Worm (Caenorhabditis elegans) whole organism, L1 larva: ENCODE data around the gene Y73C8B.9.
A peak's percentile ranks its signal among the peaks of the same experiment; 100 is the strongest.

Experiments used
- F16B12.6 ChIP-seq: fragments of 150-350 bp; optimal IDR thresholded peaks from 2 replicates; lab custom pipeline; 2014; ENCODE audit warnings: missing biosample characterization, missing genetic modification characterization
- aha-1 ChIP-seq: fragments of 150-350 bp; optimal IDR thresholded peaks from 2 replicates; lab custom pipeline; 2014; ENCODE audit warnings: missing biosample characterization, missing genetic modification characterization
- alr-1 ChIP-seq: fragments of 200-800 bp; sonication (Bioruptor generic); optimal IDR thresholded peaks from 2 replicates; lab custom pipeline; 2018; ENCODE audit warnings: borderline replicate concordance, mild to moderate bottlenecking, missing genetic modification characterization, missing compliant biosample characterization
- aly-2 ChIP-seq: fragments of 150-350 bp; optimal IDR thresholded peaks from 2 replicates; lab custom pipeline; 2014; ENCODE audit warnings: missing biosample characterization, missing genetic modification characterization
- blmp-1 ChIP-seq: fragments of 150-350 bp; optimal IDR thresholded peaks from 2 replicates; lab custom pipeline; 2014; ENCODE audit warnings: missing biosample characterization, missing genetic modification characterization
- ceh-82 ChIP-seq, 3 experiments: fragments of 150-350 bp in 1 of 3; sonication (generic microtip) in 2 of 3; optimal IDR thresholded peaks; 2 replicates each; lab custom pipeline; 2014 to 2017; ENCODE audit warnings: missing biosample characterization in 3 of 3, missing genetic modification characterization in 3 of 3
- ceh-90 ChIP-seq: sonication (generic microtip); optimal IDR thresholded peaks from 2 replicates; lab custom pipeline; 2016; ENCODE audit warnings: missing genetic modification characterization, missing compliant biosample characterization
- dpl-1 ChIP-seq, 3 experiments: fragments of 150-350 bp in 2 of 3; sonication (generic microtip) in 1 of 3; optimal IDR thresholded peaks; 2 replicates each; lab custom pipeline; 2014 to 2017; ENCODE audit warnings: missing biosample characterization in 3 of 3, missing genetic modification characterization in 3 of 3, missing genetic modification reagents in 3 of 3
- efl-1 ChIP-seq, 4 experiments: fragments of 150-350 bp; optimal IDR thresholded peaks in 3 of 4; peaks in 1 of 4; 1 replicate in 1 of 4; 2 replicates in 3 of 4; lab custom pipeline; 2014; ENCODE audit warnings: missing biosample characterization in 2 of 4, missing genetic modification characterization in 2 of 4, missing genetic modification reagents in 2 of 4
- efl-3 ChIP-seq: fragments of 200-800 bp; sonication (Bioruptor generic); optimal IDR thresholded peaks from 2 replicates; lab custom pipeline; 2018; ENCODE audit warnings: mild to moderate bottlenecking, missing genetic modification characterization, missing compliant biosample characterization
- egl-13 ChIP-seq: sonication (generic microtip); optimal IDR thresholded peaks from 2 replicates; lab custom pipeline; 2016; ENCODE audit warnings: missing genotype, missing genetic modification reagents, missing genetic modification characterization, missing compliant biosample characterization
- egl-27 ChIP-seq, 2 experiments: fragments of 150-350 bp in 1 of 2; sonication (generic microtip); optimal IDR thresholded peaks; 3 replicates each; lab custom pipeline; 2017 to 2018; ENCODE audit warnings: missing biosample characterization in 2 of 2, missing genetic modification characterization in 2 of 2, missing genetic modification reagents in 2 of 2
- elt-2 ChIP-seq: sonication (generic microtip); optimal IDR thresholded peaks from 2 replicates; lab custom pipeline; 2016; ENCODE audit warnings: missing genetic modification characterization, mild to moderate bottlenecking, inconsistent platforms, missing compliant biosample characterization, missing genetic modification reagents
- fkh-4 ChIP-seq: sonication (generic microtip); optimal IDR thresholded peaks from 2 replicates; lab custom pipeline; 2016; ENCODE audit warnings: missing compliant biosample characterization, missing genetic modification characterization, borderline replicate concordance
- grh-1 ChIP-seq: fragments of 200-800 bp; sonication (Bioruptor generic); IDR thresholded peaks from 2 replicates; pipeline ENCODE4 v1.3.6; 2022; ENCODE audit warnings: missing genetic modification reagents, missing genetic modification characterization, missing compliant biosample characterization
- hlh-17 ChIP-seq: fragments of 200-800 bp; sonication (Bioruptor generic); optimal IDR thresholded peaks from 2 replicates; lab custom pipeline; 2018; ENCODE audit warnings: missing genetic modification characterization, mild to moderate bottlenecking, missing compliant biosample characterization, moderate library complexity, borderline replicate concordance
- irx-1 ChIP-seq: sonication (generic microtip); optimal IDR thresholded peaks from 2 replicates; lab custom pipeline; 2016; ENCODE audit warnings: missing genetic modification characterization, missing compliant biosample characterization
- isw-1 ChIP-seq: fragments of 200-800 bp; sonication (Bioruptor generic); IDR thresholded peaks from 2 replicates; pipeline ENCODE4 v1.3.6; 2022; ENCODE audit warnings: missing genetic modification characterization, missing compliant biosample characterization
- jun-1 ChIP-seq: fragments of 150-350 bp; optimal IDR thresholded peaks from 2 replicates; lab custom pipeline; 2014; ENCODE audit warnings: missing biosample characterization, missing genetic modification reagents, missing genetic modification characterization
- lin-39 ChIP-seq: fragments of 150-350 bp; optimal IDR thresholded peaks from 2 replicates; lab custom pipeline; 2014; ENCODE audit warnings: missing biosample characterization, missing genetic modification reagents, missing genetic modification characterization
- lir-3 ChIP-seq: sonication (generic microtip); optimal IDR thresholded peaks from 2 replicates; lab custom pipeline; 2016; ENCODE audit warnings: mild to moderate bottlenecking, missing genetic modification characterization, moderate library complexity, missing compliant biosample characterization; ENCODE audit not compliant: poor library complexity
- nhr-11 ChIP-seq: fragments of 150-350 bp; optimal IDR thresholded peaks from 2 replicates; lab custom pipeline; 2014; ENCODE audit warnings: missing biosample characterization, missing genetic modification characterization
- nhr-71 ChIP-seq: sonication (generic microtip); optimal IDR thresholded peaks from 2 replicates; lab custom pipeline; 2016; ENCODE audit warnings: mild to moderate bottlenecking, missing genetic modification characterization, moderate library complexity, missing compliant biosample characterization
- nhr-77 ChIP-seq: fragments of 150-350 bp; optimal IDR thresholded peaks from 2 replicates; lab custom pipeline; 2014; ENCODE audit warnings: missing biosample characterization, missing genetic modification characterization
- nhr-84 ChIP-seq: sonication (generic microtip); optimal IDR thresholded peaks from 2 replicates; lab custom pipeline; 2017; ENCODE audit warnings: missing biosample characterization, missing genetic modification characterization
- nhr-85 ChIP-seq: sonication (generic microtip); peaks from one replicate; lab custom pipeline; 2016; ENCODE audit warnings: missing genetic modification characterization, inconsistent platforms, missing compliant biosample characterization
- nhr-90 ChIP-seq: sonication (generic microtip); optimal IDR thresholded peaks from 2 replicates; lab custom pipeline; 2016; ENCODE audit warnings: mild to moderate bottlenecking, missing genetic modification characterization, missing compliant biosample characterization; ENCODE audit not compliant: poor library complexity
- rnt-1 ChIP-seq: sonication (generic microtip); optimal IDR thresholded peaks from 2 replicates; lab custom pipeline; 2016; ENCODE audit warnings: mild to moderate bottlenecking, missing genetic modification characterization, moderate library complexity, missing compliant biosample characterization
- snu-23 ChIP-seq: sonication (generic microtip); optimal IDR thresholded peaks from 2 replicates; lab custom pipeline; 2016; ENCODE audit warnings: missing genetic modification characterization, missing compliant biosample characterization
- sox-4 ChIP-seq: sonication (generic microtip); optimal IDR thresholded peaks from 2 replicates; lab custom pipeline; 2016; ENCODE audit warnings: missing genetic modification characterization, missing compliant biosample characterization
- unc-62 ChIP-seq: fragments of 150-350 bp; optimal IDR thresholded peaks from 2 replicates; lab custom pipeline; 2014; ENCODE audit warnings: missing biosample characterization, missing genetic modification reagents, missing genetic modification characterization
- unc-86 ChIP-seq: sonication (generic microtip); optimal IDR thresholded peaks from 2 replicates; lab custom pipeline; 2016; ENCODE audit warnings: missing genetic modification characterization, missing compliant biosample characterization
- ztf-11 ChIP-seq, 2 experiments: sonication (generic microtip); optimal IDR thresholded peaks; 2 replicates each; lab custom pipeline; 2016 to 2017; ENCODE audit warnings: missing genetic modification characterization in 2 of 2, missing biosample characterization in 1 of 2, missing compliant biosample characterization in 1 of 2
- ztf-4 ChIP-seq: fragments of 150-350 bp; optimal IDR thresholded peaks from 2 replicates; lab custom pipeline; 2014; ENCODE audit warnings: missing biosample characterization, missing genetic modification characterization

Y73C8B.9 gene

ce11 chrV:3196832-3197329, 3.5 kb downstream of the Y73C8B.9 start, which contains the start of the genes Y73C8B.1 and Y73C8B.5 (continued):
- TF ChIP-seq lir-3 (tag; lab: Kevin White, UChicago), result no peak
- TF ChIP-seq fkh-4 (tag; lab: Kevin White, UChicago), result no peak
- TF ChIP-seq nhr-11 (tag; lab: Kevin White, UChicago), result peak; percentile 42
- no peak for TF ChIP-seq jun-1 (tag; lab: Kevin White, UChicago)
- TF ChIP-seq blmp-1 (tag; lab: Kevin White, UChicago), result no peak
- TF ChIP-seq nhr-85 (tag; lab: Kevin White, UChicago), result peak; percentile 2
- no peak for TF ChIP-seq nhr-90 (tag; lab: Kevin White, UChicago)
- TF ChIP-seq snu-23 (GFP tag; lab: Kevin White, UChicago), result peak; percentile 8
- TF ChIP-seq ceh-90, result no peak
- no peak for TF ChIP-seq isw-1
- TF ChIP-seq lin-39 (tag; lab: Kevin White, UChicago), result no peak
- no peak for TF ChIP-seq elt-2 (tag; lab: Kevin White, UChicago)
- TF ChIP-seq egl-27 (tag; optimal IDR thresholded peaks at IDR 0.05; lab: Kevin White, UChicago), result no peak

- TF ChIP-seq lir-3 (tag; lab: Kevin White, UChicago) (no peak), rnt-1 (tag; lab: Kevin White, UChicago) (peak; percentile 3)
Measured at ce11 chrV:3200323-3200722, 7.0 kb downstream of the Y73C8B.9 start, which contains the start of gene K08D9.4. K08D9.4 (minus strand) TSS chrV:3200423.

- no peak for TF ChIP-seq nhr-71
- TF ChIP-seq aha-1 (tag; lab: Kevin White, UChicago), result no peak
- no peak for TF ChIP-seq efl-3
- TF ChIP-seq grh-1 (GFP tag; lab: Robert Waterston, UW), result no peak
- no peak for TF ChIP-seq ztf-4 (tag; lab: Kevin White, UChicago)
Measured at ce11 chrV:3204433-3204832, 11.1 kb downstream of the Y73C8B.9 start.

- TF ChIP-seq efl-1 (optimal IDR thresholded peaks at IDR 0.05; lab: Kevin White, UChicago) (no peak), efl-1 (GFP tag; optimal IDR thresholded peaks at IDR 0.05 in 1 of 2; lab: Kevin White, UChicago) (peak in 1 of 2 experiments; percentile 71), ztf-11 (tag; optimal IDR thresholded peaks at IDR 0.05; lab: Kevin White, UChicago) (no peak), nhr-77 (tag; lab: Kevin White, UChicago) (no peak), hlh-17 (GFP tag; lab: Kevin White, UChicago) (no peak), nhr-11 (tag; lab: Kevin White, UChicago) (no peak), isw-1 (no peak), aly-2 (tag; lab: Kevin White, UChicago) (no peak), alr-1 (tag; lab: Kevin White, UChicago) (no peak), irx-1 (tag; lab: Kevin White, UChicago) (no peak)
Measured at ce11 chrV:3208940-3209339, 15.6 kb downstream of the Y73C8B.9 start.

- TF ChIP-seq efl-1 (optimal IDR thresholded peaks at IDR 0.05; lab: Kevin White, UChicago) (no peak), efl-1 (GFP tag; optimal IDR thresholded peaks at IDR 0.05 in 1 of 2; lab: Kevin White, UChicago) (peak in 1 of 2 experiments; percentile 9), nhr-84 (tag; lab: Kevin White, UChicago) (no peak)
Measured at ce11 chrV:3210147-3210546, 16.8 kb downstream of the Y73C8B.9 start, which contains the start of gene apx-1. apx-1 (plus strand) TSS chrV:3210196.

- TF ChIP-seq efl-3, result no peak
- TF ChIP-seq efl-1 (optimal IDR thresholded peaks at IDR 0.05; lab: Kevin White, UChicago), result no peak
- peak in 1 of 2 experiments; percentile 71 for TF ChIP-seq efl-1 (GFP tag; optimal IDR thresholded peaks at IDR 0.05 in 1 of 2; lab: Kevin White, UChicago)
- TF ChIP-seq, all 84 proteins: peak for 1
Measured at ce11 chrV:3218604-3219003, 25.2 kb downstream of the Y73C8B.9 start.

ce11 chrV:3227373-3227772, 34.0 kb downstream of the Y73C8B.9 start, which contains the start of gene K08D9.2:
K08D9.2 (plus strand) TSS chrV:3227673.
- TF ChIP-seq sox-4 (tag; lab: Kevin White, UChicago) (no peak), ztf-4 (tag; lab: Kevin White, UChicago) (no peak), unc-62 (GFP tag; lab: Kevin White, UChicago) (no peak), F16B12.6 (no peak), unc-86 (tag; lab: Kevin White, UChicago) (no peak), dpl-1 (GFP tag; optimal IDR thresholded peaks at IDR 0.05; lab: Kevin White, UChicago) (no peak), ceh-82 (tag; optimal IDR thresholded peaks at IDR 0.05; lab: Kevin White, UChicago) (no peak), egl-13 (tag; lab: Kevin White, UChicago) (no peak)
